Worm (Caenorhabditis elegans): ENCODE measurements around the gene srh-130.

DNA sequence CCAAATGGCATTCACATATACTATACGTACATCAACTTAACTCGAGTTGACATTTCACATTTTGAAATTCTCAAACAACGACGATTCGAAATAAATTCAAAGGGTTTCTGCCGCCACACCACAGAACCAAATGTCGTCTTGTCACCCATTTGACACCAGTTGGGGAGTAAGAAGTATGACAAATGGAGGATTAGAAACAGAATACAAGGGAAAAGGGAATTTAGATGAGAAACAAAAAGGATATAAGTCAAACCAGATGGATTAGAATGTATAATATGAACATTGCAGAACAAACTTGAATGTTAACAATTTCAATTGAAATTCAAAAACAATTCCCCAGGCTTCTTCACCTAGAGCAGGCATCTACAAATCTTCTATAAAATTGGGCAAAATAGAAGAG lies 50.7 kb downstream of the srh-130 start:
- TF ChIP-seq Y75B8A.6 (GFP tag; IDR thresholded peaks at IDR 0.05) (no peak), lin-39 (tag; optimal IDR thresholded peaks at IDR 0.05) (no peak), fkh-10 (GFP tag; optimal IDR thresholded peaks at IDR 0.05) (no peak), R02D3.7 (tag; optimal IDR thresholded peaks at IDR 0.05) (no peak)
